Worm (Caenorhabditis elegans): ENCODE measurements around the gene srz-15.

DNA sequence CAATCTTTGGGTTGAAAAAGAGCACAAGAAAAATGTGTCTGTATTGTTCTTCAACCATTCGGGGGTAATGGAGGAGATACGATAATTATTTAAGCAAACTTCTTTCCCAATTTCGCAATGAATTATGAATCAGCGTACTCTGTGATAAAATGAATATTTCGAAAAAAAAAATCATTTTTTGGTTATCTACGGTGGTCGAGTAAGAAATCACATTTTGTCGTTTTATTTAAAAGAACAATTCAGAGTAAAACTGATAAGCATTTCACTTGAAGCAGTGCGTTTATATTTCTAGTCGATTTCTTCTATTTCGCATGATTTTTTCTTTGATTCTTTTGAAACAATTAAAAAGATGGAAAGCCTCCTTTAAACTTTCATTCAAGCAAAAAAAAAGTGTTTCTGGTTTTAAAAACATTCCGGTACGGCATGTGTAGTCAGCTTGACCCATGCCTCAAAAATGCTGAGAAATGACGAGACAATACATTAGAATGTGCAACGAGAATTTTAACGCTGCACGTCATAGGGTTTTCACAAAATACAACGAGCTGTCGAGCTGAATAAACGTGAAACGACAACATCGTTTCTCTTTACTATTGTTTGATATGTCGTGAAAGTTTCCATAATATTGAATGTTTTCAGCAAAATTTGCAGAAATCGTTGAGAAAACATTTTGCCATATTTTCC lies 13.0 kb upstream of the srz-15 start, which contains the start of gene K08D8.2:
- TF ChIP-seq tbx-37 (GFP tag; conservative IDR thresholded peaks at IDR 0.05) (no peak), flt-1 (GFP tag; IDR thresholded peaks at IDR 0.05) (no peak), pes-1 (GFP tag; IDR thresholded peaks at IDR 0.05) (no peak), F13C5.2 (tag; optimal IDR thresholded peaks at IDR 0.05) (no peak), ama-1 (optimal IDR thresholded peaks at IDR 0.05) (no peak), scrt-1 (GFP tag; IDR thresholded peaks at IDR 0.05) (no peak), tra-4 (tag; optimal IDR thresholded peaks at IDR 0.05) (no peak), B0310.2 (tag; optimal IDR thresholded peaks at IDR 0.05) (no peak), hmbx-1 (tag; optimal IDR thresholded peaks at IDR 0.05) (no peak)

Measured in whole organism, early embryonic.